Fruit fly (Drosophila melanogaster) whole organism, embryonic: ENCODE measurements around the gene CG31816.
A peak's percentile ranks its signal among the peaks of the same experiment; 100 is the strongest.

Experiments used
- CG10543 ChIP-seq: fragments of 200-800 bp; sonication (Bioruptor generic); optimal IDR thresholded peaks from 3 replicates; lab custom pipeline; 2017; ENCODE audit warnings: missing biosample characterization, mild to moderate bottlenecking, missing genetic modification characterization, moderate library complexity
- NFAT ChIP-seq: fragments of 200-800 bp; sonication (Bioruptor generic); IDR thresholded peaks from 2 replicates; pipeline ENCODE4 v1.3.6; 2022; ENCODE audit warnings: missing biosample characterization, missing genetic modification characterization
- bcd ChIP-seq: fragments of 200-800 bp; sonication (Bioruptor generic); optimal IDR thresholded peaks from 2 replicates; lab custom pipeline; 2017; ENCODE audit warnings: missing biosample characterization, mild to moderate bottlenecking, missing genetic modification characterization
- oc ChIP-seq: fragments of 200-800 bp; sonication (Bioruptor generic); optimal IDR thresholded peaks from 2 replicates; lab custom pipeline; 2018; ENCODE audit warnings: missing biosample characterization, mild to moderate bottlenecking, missing genetic modification characterization, moderate library complexity
- toy ChIP-seq: fragments of 200-800 bp; sonication (Bioruptor generic); IDR thresholded peaks from 2 replicates; pipeline ENCODE4 v1.3.6; 2022; ENCODE audit warnings: missing biosample characterization, missing genetic modification characterization
- ttk ChIP-seq: fragments of 200-800 bp; sonication (Bioruptor generic); IDR thresholded peaks from 2 replicates; pipeline ENCODE4 v2.1.2; 2022; ENCODE audit warnings: missing biosample characterization, missing genetic modification characterization
- tup ChIP-seq: fragments of 200-800 bp; sonication (Bioruptor generic); optimal IDR thresholded peaks from 2 replicates; lab custom pipeline; 2016; ENCODE audit warnings: missing biosample characterization, mild to moderate bottlenecking, missing genetic modification characterization, moderate library complexity

dm6 chr2L:16535673-16536144 lies 6.6 kb upstream of the CG31816 start:
- TF ChIP-seq toy (GFP tag; lab: Robert Waterston, UW) (peak; percentile 78), NFAT (GFP tag; lab: Robert Waterston, UW) (peak; percentile 87), ttk (peak; percentile 92), tup (GFP tag; lab: Kevin White, UChicago) (peak; percentile 47), CG10543 (GFP tag; lab: Kevin White, UChicago) (peak; percentile 58), oc (tag; lab: Kevin White, UChicago) (peak; percentile 98), bcd (GFP tag; lab: Kevin White, UChicago) (peak; percentile 89)
